Fruit fly (Drosophila melanogaster) whole organism, embryonic: ENCODE data around the gene CG34001.

Experiments
- Atf3 ChIP-seq: fragments of 200-800 bp; sonication (Bioruptor generic); optimal IDR thresholded peaks from 3 replicates; lab custom pipeline; 2016; ENCODE audit warnings: missing biosample characterization, missing genetic modification characterization
- CG11085 ChIP-seq: fragments of 200-800 bp; sonication (Bioruptor generic); IDR thresholded peaks from 2 replicates; pipeline ENCODE4 v1.3.6; 2022; ENCODE audit warnings: missing biosample characterization, missing genetic modification characterization
- CG11398 ChIP-seq: fragments of 200-800 bp; sonication (Bioruptor generic); optimal IDR thresholded peaks from 2 replicates; lab custom pipeline; 2016; ENCODE audit warnings: missing biosample characterization, missing genetic modification characterization
- CG11504 ChIP-seq: fragments of 200-800 bp; sonication (Bioruptor generic); optimal IDR thresholded peaks from 3 replicates; lab custom pipeline; 2019; ENCODE audit warnings: missing biosample characterization, mild to moderate bottlenecking, missing genetic modification characterization, moderate library complexity
- CG12219 ChIP-seq: fragments of 200-800 bp; sonication (Bioruptor generic); optimal IDR thresholded peaks from 3 replicates; lab custom pipeline; 2018; ENCODE audit warnings: missing biosample characterization, mild to moderate bottlenecking, missing genetic modification characterization
- CG12299 ChIP-seq: fragments of 200-800 bp; sonication (Bioruptor generic); optimal IDR thresholded peaks from 2 replicates; lab custom pipeline; 2018; ENCODE audit warnings: missing biosample characterization, mild to moderate bottlenecking, missing genetic modification characterization
- CG1233 ChIP-seq: fragments of 200-800 bp; sonication (Bioruptor generic); optimal IDR thresholded peaks from 4 replicates; lab custom pipeline; 2018; ENCODE audit warnings: missing biosample characterization, mild to moderate bottlenecking, missing genetic modification characterization
- CG12942 ChIP-seq: fragments of 200-800 bp; sonication (Bioruptor generic); optimal IDR thresholded peaks from 3 replicates; lab custom pipeline; 2016; ENCODE audit warnings: missing biosample characterization, missing genetic modification characterization
- CG14667 ChIP-seq: fragments of 200-800 bp; sonication (Bioruptor generic); IDR thresholded peaks from 2 replicates; pipeline ENCODE4 v1.3.6; 2022; ENCODE audit warnings: missing biosample characterization, missing genetic modification characterization
- CG15479 ChIP-seq: fragments of 200-800 bp; sonication (Bioruptor generic); optimal IDR thresholded peaks from 3 replicates; lab custom pipeline; 2019; ENCODE audit warnings: missing biosample characterization, mild to moderate bottlenecking, missing genetic modification characterization, moderate library complexity
- CG17359 ChIP-seq: fragments of 200-800 bp; sonication (Bioruptor generic); optimal IDR thresholded peaks from 3 replicates; lab custom pipeline; 2018; ENCODE audit warnings: missing biosample characterization, mild to moderate bottlenecking, missing genetic modification characterization, moderate library complexity
- CG1832 ChIP-seq: fragments of 200-800 bp; sonication (Bioruptor generic); optimal IDR thresholded peaks from 2 replicates; lab custom pipeline; 2017; ENCODE audit warnings: missing biosample characterization, mild to moderate bottlenecking, missing genetic modification characterization, inconsistent platforms
- CG18599 ChIP-seq: fragments of 200-800 bp; sonication (Bioruptor generic); optimal IDR thresholded peaks from 3 replicates; lab custom pipeline; 2017; ENCODE audit warnings: missing biosample characterization, missing genetic modification characterization, mild to moderate bottlenecking, moderate library complexity, missing genetic modification reagents
- CG2875 ChIP-seq: fragments of 200-800 bp; sonication (Bioruptor generic); optimal IDR thresholded peaks from 2 replicates; lab custom pipeline; 2017; ENCODE audit warnings: missing biosample characterization, mild to moderate bottlenecking, missing genetic modification characterization, missing genetic modification reagents
- CG34422 ChIP-seq: fragments of 200-800 bp; sonication (Bioruptor generic); IDR thresholded peaks from 3 replicates; pipeline ENCODE4 v1.3.6; 2022; ENCODE audit warnings: missing biosample characterization, missing genetic modification characterization
- CG4820 ChIP-seq: fragments of 200-800 bp; sonication (Bioruptor generic); optimal IDR thresholded peaks from 3 replicates; lab custom pipeline; 2016; ENCODE audit warnings: missing biosample characterization, missing genetic modification characterization
- CG5245 ChIP-seq: fragments of 200-800 bp; sonication (Bioruptor generic); optimal IDR thresholded peaks from 3 replicates; lab custom pipeline; 2016; ENCODE audit warnings: missing biosample characterization, missing genetic modification characterization
- CG6791 ChIP-seq: fragments of 200-800 bp; sonication (Bioruptor generic); IDR thresholded peaks from 3 replicates; pipeline ENCODE4 v1.3.6; 2022; ENCODE audit warnings: missing biosample characterization, missing genetic modification characterization; ENCODE audit not compliant: partially characterized antibody
- CG8924 ChIP-seq: fragments of 200-800 bp; optimal IDR thresholded peaks from 3 replicates; lab custom pipeline; 2019; ENCODE audit warnings: missing biosample characterization, mild to moderate bottlenecking, missing genetic modification characterization, moderate library complexity
- CG9215 ChIP-seq: fragments of 200-800 bp; sonication (Bioruptor generic); IDR thresholded peaks from 2 replicates; pipeline ENCODE4 v1.3.6; 2022; ENCODE audit warnings: missing biosample characterization, missing genetic modification characterization
- Ets65A ChIP-seq: fragments of 200-800 bp; sonication (Bioruptor generic); peaks from one replicate; lab custom pipeline; 2016; ENCODE audit warnings: missing biosample characterization, missing genetic modification characterization
- Ets97D ChIP-seq: fragments of 200-800 bp; sonication (Bioruptor generic); optimal IDR thresholded peaks from 3 replicates; lab custom pipeline; 2016; ENCODE audit warnings: missing biosample characterization, missing genetic modification characterization
- Hey ChIP-seq: fragments of 200-800 bp; sonication (Bioruptor generic); optimal IDR thresholded peaks from 3 replicates; lab custom pipeline; 2018; ENCODE audit warnings: missing biosample characterization, mild to moderate bottlenecking, missing genetic modification characterization
- HmgZ ChIP-seq: fragments of 200-800 bp; sonication (Bioruptor generic); optimal IDR thresholded peaks from 2 replicates; lab custom pipeline; 2018; ENCODE audit warnings: missing biosample characterization, mild to moderate bottlenecking, missing genetic modification characterization
- NC2α ChIP-seq: fragments of 200-800 bp; sonication (Bioruptor generic); optimal IDR thresholded peaks from 2 replicates; lab custom pipeline; 2016; ENCODE audit warnings: missing biosample characterization, missing genetic modification characterization
- NFAT ChIP-seq: fragments of 200-800 bp; sonication (Bioruptor generic); IDR thresholded peaks from 2 replicates; pipeline ENCODE4 v1.3.6; 2022; ENCODE audit warnings: missing biosample characterization, missing genetic modification characterization
- TFAM ChIP-seq: fragments of 200-800 bp; sonication (Bioruptor generic); optimal IDR thresholded peaks from 2 replicates; lab custom pipeline; 2017; ENCODE audit warnings: missing biosample characterization, missing genetic modification characterization, inconsistent platforms
- Taf1 ChIP-seq: fragments of 200-800 bp; sonication (Bioruptor generic); IDR thresholded peaks from 2 replicates; pipeline ENCODE4 v1.3.6; 2022; ENCODE audit warnings: missing biosample characterization, missing genetic modification characterization
- Trl ChIP-seq, 3 experiments: fragments of >200 bp in 2 of 3; fragments of 200-800 bp in 1 of 3; sonication (Bioruptor generic) in 1 of 3; optimal IDR thresholded peaks; 2 replicates in 1 of 3; 3 replicates in 2 of 3; lab custom pipeline; 2016 to 2017; ENCODE audit warnings: missing biosample characterization in 1 of 3, missing genetic modification characterization in 1 of 3
- Usf ChIP-seq: fragments of 200-800 bp; sonication (Bioruptor generic); optimal IDR thresholded peaks from 2 replicates; lab custom pipeline; 2017; ENCODE audit warnings: missing genotype, missing biosample characterization, missing genetic modification characterization
- ash1 ChIP-seq: fragments of 200-800 bp; sonication (Bioruptor generic); optimal IDR thresholded peaks from 2 replicates; lab custom pipeline; 2018; ENCODE audit warnings: missing biosample characterization, mild to moderate bottlenecking, missing genetic modification characterization
- bbx ChIP-seq: fragments of 200-800 bp; sonication (Bioruptor generic); IDR thresholded peaks from 2 replicates; pipeline ENCODE4 v1.3.6; 2022; ENCODE audit warnings: missing biosample characterization, missing genetic modification characterization; ENCODE audit not compliant: partially characterized antibody
- cas ChIP-seq: fragments of 200-800 bp; sonication (Bioruptor generic); IDR thresholded peaks from 2 replicates; pipeline ENCODE4 v1.3.6; 2022; ENCODE audit warnings: missing biosample characterization, missing genetic modification characterization
- cg ChIP-seq: fragments of 200-800 bp; sonication (Bioruptor generic); optimal IDR thresholded peaks from 3 replicates; lab custom pipeline; 2019; ENCODE audit warnings: missing biosample characterization, mild to moderate bottlenecking, missing genetic modification characterization, moderate library complexity
- emc ChIP-seq: fragments of 200-800 bp; sonication (Bioruptor generic); optimal IDR thresholded peaks from 2 replicates; lab custom pipeline; 2016; ENCODE audit warnings: missing biosample characterization, missing genetic modification characterization
- ftz-f1 ChIP-seq: fragments of 200-800 bp; sonication (Bioruptor generic); optimal IDR thresholded peaks from 2 replicates; lab custom pipeline; 2016; ENCODE audit warnings: missing biosample characterization, missing genetic modification characterization
- gem ChIP-seq: fragments of 200-800 bp; sonication (Bioruptor generic); optimal IDR thresholded peaks from 2 replicates; lab custom pipeline; 2019; ENCODE audit warnings: missing biosample characterization, mild to moderate bottlenecking, missing genetic modification characterization, moderate library complexity
- grau ChIP-seq: fragments of 200-800 bp; optimal IDR thresholded peaks from 3 replicates; lab custom pipeline; 2019; ENCODE audit warnings: missing biosample characterization, mild to moderate bottlenecking, missing genetic modification characterization, moderate library complexity
- lmd ChIP-seq: fragments of 200-800 bp; sonication (Bioruptor generic); IDR thresholded peaks from 2 replicates; pipeline ENCODE4 v1.3.6; 2022; ENCODE audit warnings: missing biosample characterization, missing genetic modification characterization
- mam ChIP-seq: fragments of 200-800 bp; sonication (Bioruptor generic); optimal IDR thresholded peaks from 3 replicates; lab custom pipeline; 2016; ENCODE audit warnings: missing biosample characterization, missing genetic modification characterization
- odd ChIP-seq: fragments of 200-800 bp; sonication (Bioruptor generic); optimal IDR thresholded peaks from 2 replicates; lab custom pipeline; 2017; ENCODE audit warnings: missing biosample characterization, mild to moderate bottlenecking, missing genetic modification characterization
- org-1 ChIP-seq: fragments of 200-800 bp; sonication (Bioruptor generic); optimal IDR thresholded peaks from 2 replicates; lab custom pipeline; 2017; ENCODE audit warnings: missing biosample characterization, missing genetic modification characterization
- peb ChIP-seq: fragments of 200-800 bp; sonication (Bioruptor generic); IDR thresholded peaks from 2 replicates; pipeline ENCODE4 v1.3.6; 2022; ENCODE audit warnings: missing biosample characterization, missing genetic modification characterization
- repo ChIP-seq: fragments of 200-800 bp; sonication (Bioruptor generic); optimal IDR thresholded peaks from 2 replicates; lab custom pipeline; 2016; ENCODE audit warnings: missing biosample characterization, missing genetic modification characterization
- slbo ChIP-seq: fragments of 200-800 bp; sonication (Bioruptor generic); IDR thresholded peaks from 2 replicates; pipeline ENCODE4 v1.3.6; 2022; ENCODE audit warnings: missing biosample characterization, missing genetic modification characterization
- so ChIP-seq: fragments of 200-800 bp; sonication (Bioruptor generic); IDR thresholded peaks from 3 replicates; pipeline ENCODE4 v1.3.6; 2022; ENCODE audit warnings: missing biosample characterization, missing genetic modification characterization
- tap ChIP-seq: fragments of 200-800 bp; optimal IDR thresholded peaks from 3 replicates; lab custom pipeline; 2019; ENCODE audit warnings: missing biosample characterization, mild to moderate bottlenecking, missing genetic modification characterization, moderate library complexity
- tio ChIP-seq: fragments of 200-800 bp; sonication (Bioruptor generic); optimal IDR thresholded peaks from 2 replicates; lab custom pipeline; 2017; ENCODE audit warnings: missing biosample characterization, missing genetic modification characterization, inconsistent platforms
- trem ChIP-seq: fragments of 200-800 bp; optimal IDR thresholded peaks from 3 replicates; lab custom pipeline; 2019; ENCODE audit warnings: missing biosample characterization, mild to moderate bottlenecking, missing genetic modification characterization, moderate library complexity
- twi ChIP-seq: fragments of 200-800 bp; optimal IDR thresholded peaks from 2 replicates; lab custom pipeline; 2019; ENCODE audit warnings: missing biosample characterization, mild to moderate bottlenecking, missing genetic modification characterization, moderate library complexity
- tx ChIP-seq: fragments of 200-800 bp; sonication (Bioruptor generic); optimal IDR thresholded peaks from 2 replicates; lab custom pipeline; 2016; ENCODE audit warnings: missing biosample characterization, missing genetic modification characterization
- z ChIP-seq: fragments of 200-800 bp; sonication (Bioruptor generic); IDR thresholded peaks from 3 replicates; pipeline ENCODE4 v1.3.6; 2022; ENCODE audit warnings: missing biosample characterization, missing genetic modification characterization

Gene CG34001

DNA sequence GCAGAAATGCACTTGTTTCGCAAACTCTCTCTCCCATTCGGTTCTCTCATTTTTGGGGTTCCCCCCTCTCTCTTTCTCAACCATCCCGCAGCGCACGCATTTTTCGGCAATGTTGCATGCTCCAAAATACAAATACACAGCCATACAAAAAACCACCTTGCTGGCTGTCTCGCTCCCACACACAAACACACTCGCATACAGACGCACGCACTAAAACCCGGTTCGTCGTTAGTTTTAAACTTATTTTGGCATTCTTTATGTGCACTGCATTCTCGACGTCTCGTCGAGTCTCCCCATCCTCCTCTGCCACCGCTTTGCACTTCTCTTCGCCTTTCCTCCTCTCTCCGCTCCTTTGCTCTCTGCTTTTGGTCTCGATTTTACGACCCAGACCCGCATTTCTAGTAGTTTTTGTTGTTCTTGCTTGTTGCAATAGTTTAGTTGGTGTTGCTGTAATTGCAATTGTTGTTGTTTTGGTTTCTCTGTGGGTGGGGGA lies 35.7 kb downstream of the CG34001 start (continued):
- TF ChIP-seq ftz-f1 = no peak
- no peak for TF ChIP-seq CG1233 (GFP tag; lab: Kevin White, UChicago)
- no peak for TF ChIP-seq mam
- no peak for TF ChIP-seq CG4820 (GFP tag; lab: Kevin White, UChicago)
- no peak for TF ChIP-seq TFAM (GFP tag; lab: Kevin White, UChicago)
- no peak for TF ChIP-seq repo (GFP tag; lab: Kevin White, UChicago)
- TF ChIP-seq peb = no peak
- TF ChIP-seq tx (GFP tag; lab: Kevin White, UChicago) = no peak
- TF ChIP-seq Taf1 (GFP tag; lab: Robert Waterston, UW) = no peak
- TF ChIP-seq NFAT (GFP tag; lab: Robert Waterston, UW) = no peak
- no peak for TF ChIP-seq CG12219 (GFP tag; lab: Kevin White, UChicago)
- no peak for TF ChIP-seq tio (GFP tag; lab: Kevin White, UChicago)
- peak; percentile 25 for TF ChIP-seq CG1832
- no peak for TF ChIP-seq CG34422 (GFP tag; lab: Robert Waterston, UW)
- TF ChIP-seq slbo (GFP tag; lab: Robert Waterston, UW) = no peak
- no peak for TF ChIP-seq Usf (GFP tag; lab: Kevin White, UChicago)
- no peak for TF ChIP-seq twi (tag; lab: Kevin White, UChicago)
- no peak for TF ChIP-seq trem (tag; lab: Kevin White, UChicago)
- TF ChIP-seq tap = no peak
- TF ChIP-seq HmgZ (tag; lab: Kevin White, UChicago) = no peak
- no peak for TF ChIP-seq z (GFP tag; lab: Robert Waterston, UW)
- no peak for TF ChIP-seq odd (GFP tag; lab: Kevin White, UChicago)
- no peak for TF ChIP-seq CG14667 (GFP tag; lab: Robert Waterston, UW)
- no peak for TF ChIP-seq gem (tag; lab: Kevin White, UChicago)
- TF ChIP-seq CG18599 (GFP tag; lab: Kevin White, UChicago) = no peak
- no peak for TF ChIP-seq CG11504 (tag; lab: Kevin White, UChicago)
- TF ChIP-seq CG6791 = peak; percentile 68; the same call in 2 of the 3 replicates
- TF ChIP-seq bbx (GFP tag; lab: Robert Waterston, UW) = no peak
- no peak for TF ChIP-seq so (GFP tag; lab: Robert Waterston, UW)
- TF ChIP-seq Ets65A = peak; percentile 20
- TF ChIP-seq Hey (tag; lab: Kevin White, UChicago) = no peak
- peak; percentile 43 for TF ChIP-seq cg
- peak; percentile 0 for TF ChIP-seq CG11398 (GFP tag; lab: Kevin White, UChicago)
- no peak for TF ChIP-seq ash1 (GFP tag; lab: Kevin White, UChicago)
- TF ChIP-seq CG9215 (GFP tag; lab: Robert Waterston, UW) = no peak
- TF ChIP-seq Trl (optimal IDR thresholded peaks at IDR 0.05; lab: Kevin White, UChicago) = peak; percentile 4 to 16
- no peak for TF ChIP-seq Trl (GFP tag; optimal IDR thresholded peaks at IDR 0.05; lab: Kevin White, UChicago)
- TF ChIP-seq CG11085 = no peak
- TF ChIP-seq lmd = no peak
- no peak for TF ChIP-seq emc
- no peak for TF ChIP-seq Ets97D (GFP tag; lab: Kevin White, UChicago)
- no peak for TF ChIP-seq cas (GFP tag; lab: Robert Waterston, UW)
- no peak for TF ChIP-seq Atf3 (GFP tag; lab: Kevin White, UChicago)
- no peak for TF ChIP-seq CG17359
- TF ChIP-seq grau (tag; lab: Kevin White, UChicago) = no peak
- TF ChIP-seq CG12942 = no peak
- TF ChIP-seq CG12299 = no peak
- TF ChIP-seq NC2α = no peak
- TF ChIP-seq CG8924 (tag; lab: Kevin White, UChicago) = no peak
- TF ChIP-seq CG15479 (GFP tag; lab: Kevin White, UChicago) = peak; percentile 12
- no peak for TF ChIP-seq CG2875
- TF ChIP-seq CG5245 = peak; percentile 57
- TF ChIP-seq org-1 (GFP tag; lab: Kevin White, UChicago) = no peak
